Fruit fly (Drosophila melanogaster): ENCODE measurements around the gene TotA.

dm6 chr3R:20832689-20833524 is 37.9 kb upstream of the TotA start, which contains the start of gene Synd:
- TF ChIP-seq acj6 (GFP tag; optimal IDR thresholded peaks at IDR 0.05) = peak; percentile 19
- peak; percentile 51 for TF ChIP-seq Lpt (GFP tag; optimal IDR thresholded peaks at IDR 0.05)
- TF ChIP-seq CG11294 (GFP tag; IDR thresholded peaks at IDR 0.05) = peak; percentile 32; the same call in 1 of the 2 replicates
- TF ChIP-seq Met (GFP tag; optimal IDR thresholded peaks at IDR 0.05) = peak; percentile 24
- no peak for TF ChIP-seq Smox (GFP tag; optimal IDR thresholded peaks at IDR 0.05)
- TF ChIP-seq Sox15 (GFP tag; optimal IDR thresholded peaks at IDR 0.05) = no peak
- peak; percentile 24 for TF ChIP-seq CG6854 (GFP tag; optimal IDR thresholded peaks at IDR 0.05)
- peak; percentile 41 for TF ChIP-seq Hr39 (GFP tag; optimal IDR thresholded peaks at IDR 0.05)
- peak; percentile 28 for TF ChIP-seq pdm3 (GFP tag; optimal IDR thresholded peaks at IDR 0.05)
- no peak for TF ChIP-seq Sox102F (GFP tag; optimal IDR thresholded peaks at IDR 0.05)
